Worm (Caenorhabditis elegans) whole organism, dauer: ENCODE data around the gene K07C11.8.

Source experiments
- unc-62 ChIP-seq: sonication (generic microtip); optimal IDR thresholded peaks from 2 replicates; lab custom pipeline; 2017; ENCODE audit warnings: missing biosample characterization, missing genetic modification reagents, missing genetic modification characterization

Gene K07C11.8

ce11 chrV:8217661-8218265 is at the start of gene K07C11.8:
K07C11.8 (minus strand) TSS chrV:8217884.
- TF ChIP-seq unc-62 (GFP tag; lab: Kevin White, UChicago), result no peak

ce11 chrV:8267275-8267674 is 49.6 kb upstream of the K07C11.8 start:
- no peak for TF ChIP-seq unc-62 (GFP tag; lab: Kevin White, UChicago)

ce11 chrV:8266232-8266631 is 48.5 kb upstream of the K07C11.8 start, which contains the start of gene F21F8.5:
F21F8.5 (minus strand) TSS chrV:8266332.
- TF ChIP-seq unc-62 (GFP tag; lab: Kevin White, UChicago), result no peak

- TF ChIP-seq unc-62 (GFP tag; lab: Kevin White, UChicago), result no peak
Measured at ce11 chrV:8263941-8264340, 46.3 kb upstream of the K07C11.8 start, which contains the start of gene C16D9.9. C16D9.9 (plus strand) TSS chrV:8264241.

ce11 chrV:8263466-8263865 is 45.8 kb upstream of the K07C11.8 start, which contains the start of gene C16D9.8:
C16D9.8 (minus strand) TSS chrV:8263566.
- TF ChIP-seq unc-62 (GFP tag; lab: Kevin White, UChicago), result no peak

ce11 chrV:8262212-8262611 is 44.5 kb upstream of the K07C11.8 start:
- TF ChIP-seq unc-62 (GFP tag; lab: Kevin White, UChicago), result no peak

ce11 chrV:8259016-8259415 is 41.3 kb upstream of the K07C11.8 start, which contains the start of gene C16D9.1:
C16D9.1 (plus strand) TSS chrV:8259316.
- no peak for TF ChIP-seq unc-62 (GFP tag; lab: Kevin White, UChicago)

- TF ChIP-seq unc-62 (GFP tag; lab: Kevin White, UChicago), result no peak
Measured at ce11 chrV:8254973-8255372, 37.3 kb upstream of the K07C11.8 start.

ce11 chrV:8253946-8254345 is 36.3 kb upstream of the K07C11.8 start:
- TF ChIP-seq unc-62 (GFP tag; lab: Kevin White, UChicago), result no peak

- TF ChIP-seq unc-62 (GFP tag; lab: Kevin White, UChicago), result no peak
Measured at ce11 chrV:8252532-8252931, 34.8 kb upstream of the K07C11.8 start.

- no peak for TF ChIP-seq unc-62 (GFP tag; lab: Kevin White, UChicago)
Measured at ce11 chrV:8251075-8251474, 33.4 kb upstream of the K07C11.8 start.

- TF ChIP-seq unc-62 (GFP tag; lab: Kevin White, UChicago), result no peak
Measured at ce11 chrV:8250208-8250607, 32.5 kb upstream of the K07C11.8 start, which contains the start of gene C16D9.6. C16D9.6 (minus strand) TSS chrV:8250308.

- no peak for TF ChIP-seq unc-62 (GFP tag; lab: Kevin White, UChicago)
Measured at ce11 chrV:8247311-8248105, 29.8 kb upstream of the K07C11.8 start.

- no peak for TF ChIP-seq unc-62 (GFP tag; lab: Kevin White, UChicago)
Measured at ce11 chrV:8245457-8245856, 27.8 kb upstream of the K07C11.8 start, which contains the start of gene C16D9.5. C16D9.5 (minus strand) TSS chrV:8245557.

- TF ChIP-seq unc-62 (GFP tag; lab: Kevin White, UChicago), result no peak
Measured at ce11 chrV:8243201-8243600, 25.5 kb upstream of the K07C11.8 start.

ce11 chrV:8242798-8243197 is 25.1 kb upstream of the K07C11.8 start, which contains the start of gene C16D9.4:
C16D9.4 (minus strand) TSS chrV:8242898.
- no peak for TF ChIP-seq unc-62 (GFP tag; lab: Kevin White, UChicago)
